Worm (Caenorhabditis elegans) whole organism, L4 larva: ENCODE data around the gene fubl-2.

Experiments used
- F10B5.3 ChIP-seq: sonication (generic microtip); optimal IDR thresholded peaks from 2 replicates; lab custom pipeline; 2016; ENCODE audit warnings: mild to moderate bottlenecking, missing genetic modification characterization, missing compliant biosample characterization
- F37D6.2 ChIP-seq: sonication (generic microtip); optimal IDR thresholded peaks from 2 replicates; lab custom pipeline; 2016; ENCODE audit warnings: mild to moderate bottlenecking, missing genetic modification characterization, missing compliant biosample characterization
- F44E2.7 ChIP-seq: fragments of 200-800 bp; sonication (Bioruptor generic); IDR thresholded peaks from 2 replicates; pipeline ENCODE4 v2.1.2; 2022; ENCODE audit warnings: missing genetic modification characterization, missing compliant biosample characterization
- F49E8.2 ChIP-seq: sonication (generic microtip); optimal IDR thresholded peaks from 2 replicates; lab custom pipeline; 2016; ENCODE audit warnings: missing compliant biosample characterization, mild to moderate bottlenecking, missing genetic modification characterization, borderline replicate concordance
- T20F7.1 ChIP-seq: fragments of 200-800 bp; sonication (Bioruptor generic); optimal IDR thresholded peaks from 2 replicates; lab custom pipeline; 2018; ENCODE audit warnings: mild to moderate bottlenecking, missing genetic modification characterization, missing compliant biosample characterization
- Y105C5A.15 ChIP-seq: fragments of 200-800 bp; sonication (Bioruptor generic); IDR thresholded peaks from 2 replicates; pipeline ENCODE4 v1.3.6; 2022; ENCODE audit warnings: missing genetic modification characterization, missing compliant biosample characterization
- Y5F2A.4 ChIP-seq: fragments of 200-800 bp; sonication (Bioruptor generic); optimal IDR thresholded peaks from 2 replicates; lab custom pipeline; 2018; ENCODE audit warnings: mild to moderate bottlenecking, missing genetic modification characterization, missing compliant biosample characterization
- ZK337.2 ChIP-seq: fragments of 200-800 bp; sonication (Bioruptor generic); IDR thresholded peaks from 2 replicates; pipeline ENCODE4 v1.3.6; 2022; ENCODE audit warnings: missing genetic modification reagents, missing genetic modification characterization, missing compliant biosample characterization
- aha-1 ChIP-seq: fragments of 150-350 bp; peaks from one replicate; lab custom pipeline; 2014; ENCODE audit warnings: missing biosample characterization, missing genetic modification characterization
- aly-2 ChIP-seq: sonication (generic microtip); optimal IDR thresholded peaks from 2 replicates; lab custom pipeline; 2018; ENCODE audit warnings: missing biosample characterization, missing genetic modification characterization
- ceh-32 ChIP-seq: sonication (generic microtip); optimal IDR thresholded peaks from 2 replicates; lab custom pipeline; 2016; ENCODE audit warnings: mild to moderate bottlenecking, missing genetic modification characterization, missing compliant biosample characterization; ENCODE audit not compliant: poor library complexity
- ceh-44 ChIP-seq: fragments of 200-800 bp; sonication (Bioruptor generic); IDR thresholded peaks from 2 replicates; pipeline ENCODE4 v1.3.6; 2022; ENCODE audit warnings: missing genetic modification reagents, missing genetic modification characterization, missing compliant biosample characterization
- cey-2 ChIP-seq: sonication (generic microtip); optimal IDR thresholded peaks from 3 replicates; lab custom pipeline; 2017; ENCODE audit warnings: missing genetic modification characterization, mild to moderate bottlenecking, missing compliant biosample characterization, antibody characterized with exemption, borderline replicate concordance; ENCODE audit not compliant: insufficient read depth
- ctbp-1 ChIP-seq: fragments of 200-800 bp; sonication (Bioruptor generic); IDR thresholded peaks from 2 replicates; pipeline ENCODE4 v1.3.6; 2022; ENCODE audit warnings: missing genetic modification reagents, missing genetic modification characterization, missing compliant biosample characterization
- daf-16 ChIP-seq, 3 experiments: sonication (generic microtip); optimal IDR thresholded peaks; 2 replicates each; lab custom pipeline; 2016 to 2017; ENCODE audit warnings: missing genetic modification characterization in 3 of 3, missing genetic modification reagents in 3 of 3, mild to moderate bottlenecking in 2 of 3, missing compliant biosample characterization in 2 of 3, missing biosample characterization in 1 of 3, moderate library complexity in 1 of 3
- dmd-8 ChIP-seq: fragments of 200-800 bp; sonication (Bioruptor generic); IDR thresholded peaks from 2 replicates; pipeline ENCODE4 v1.3.6; 2022; ENCODE audit warnings: missing genetic modification characterization, missing compliant biosample characterization
- dmd-9 ChIP-seq: fragments of 200-800 bp; sonication (Bioruptor generic); IDR thresholded peaks from 2 replicates; pipeline ENCODE4 v1.3.6; 2022; ENCODE audit warnings: missing genetic modification reagents, missing genetic modification characterization, missing compliant biosample characterization
- dpl-1 ChIP-seq: fragments of 150-350 bp; optimal IDR thresholded peaks from 2 replicates; lab custom pipeline; 2014; ENCODE audit warnings: missing biosample characterization, missing genetic modification reagents, missing genetic modification characterization
- dve-1 ChIP-seq: sonication (generic microtip); optimal IDR thresholded peaks from 2 replicates; lab custom pipeline; 2017; ENCODE audit warnings: antibody characterized with exemption, mild to moderate bottlenecking, missing genetic modification characterization, missing compliant biosample characterization; ENCODE audit not compliant: insufficient read depth
- egl-27 ChIP-seq: sonication (generic microtip); optimal IDR thresholded peaks from 3 replicates; lab custom pipeline; 2017; ENCODE audit warnings: missing biosample characterization, missing genetic modification reagents, missing genetic modification characterization
- egl-43 ChIP-seq: fragments of 200-800 bp; sonication (Bioruptor generic); IDR thresholded peaks from 2 replicates; pipeline ENCODE4 v1.3.6; 2022; ENCODE audit warnings: missing genetic modification reagents, missing genetic modification characterization, missing compliant biosample characterization
- fkh-10 ChIP-seq: fragments of 150-350 bp; optimal IDR thresholded peaks from 2 replicates; lab custom pipeline; 2014; ENCODE audit warnings: missing biosample characterization, missing genetic modification reagents, missing genetic modification characterization
- fos-1 ChIP-seq: fragments of 150-350 bp; optimal IDR thresholded peaks from 2 replicates; lab custom pipeline; 2014; ENCODE audit warnings: missing biosample characterization, missing genetic modification characterization
- gei-8 ChIP-seq: fragments of 200-800 bp; sonication (Bioruptor generic); optimal IDR thresholded peaks from 2 replicates; lab custom pipeline; 2018; ENCODE audit warnings: mild to moderate bottlenecking, missing genetic modification characterization, missing compliant biosample characterization
- hmg-1.1 ChIP-seq: fragments of 200-800 bp; sonication (Bioruptor generic); IDR thresholded peaks from 2 replicates; pipeline ENCODE4 v1.3.6; 2022; ENCODE audit warnings: missing genetic modification reagents, missing genetic modification characterization, missing compliant biosample characterization
- jun-1 ChIP-seq: fragments of 150-350 bp; optimal IDR thresholded peaks from 2 replicates; lab custom pipeline; 2014; ENCODE audit warnings: missing biosample characterization, missing genetic modification reagents, missing genetic modification characterization
- lin-1 ChIP-seq: fragments of 200-800 bp; sonication (Bioruptor generic); IDR thresholded peaks from 2 replicates; pipeline ENCODE4 v1.3.6; 2022; ENCODE audit warnings: missing genetic modification reagents, missing genetic modification characterization, missing compliant biosample characterization
- lin-13 ChIP-seq: fragments of 150-350 bp; optimal IDR thresholded peaks from 2 replicates; lab custom pipeline; 2014; ENCODE audit warnings: missing biosample characterization, missing genetic modification reagents, missing genetic modification characterization
- lin-15B ChIP-seq: fragments of 150-350 bp; sonication (generic microtip); optimal IDR thresholded peaks from 3 replicates; lab custom pipeline; 2014; ENCODE audit warnings: missing biosample characterization, missing genetic modification characterization
- lsy-2 ChIP-seq, 2 experiments: fragments of 150-350 bp in 1 of 2; sonication (generic microtip) in 1 of 2; optimal IDR thresholded peaks; 2 replicates each; lab custom pipeline; 2014 to 2017; ENCODE audit warnings: missing biosample characterization in 2 of 2, missing genetic modification characterization in 2 of 2
- mdl-1 ChIP-seq, 2 experiments: fragments of 150-350 bp in 1 of 2; sonication (generic microtip) in 1 of 2; optimal IDR thresholded peaks; 2 replicates each; lab custom pipeline; 2014 to 2017; ENCODE audit warnings: missing biosample characterization in 2 of 2, missing genetic modification characterization in 2 of 2
- mdt-29 ChIP-seq: fragments of 200-800 bp; sonication (Bioruptor generic); IDR thresholded peaks from 2 replicates; pipeline ENCODE4 v1.3.6; 2022; ENCODE audit warnings: missing genetic modification reagents, missing genetic modification characterization, missing compliant biosample characterization
- mes-2 ChIP-seq: sonication (generic microtip); optimal IDR thresholded peaks from 2 replicates; lab custom pipeline; 2016; ENCODE audit warnings: missing genotype, mild to moderate bottlenecking, missing genetic modification characterization, missing compliant biosample characterization; ENCODE audit not compliant: poor library complexity, severe bottlenecking
- nhr-11 ChIP-seq: fragments of 150-350 bp; optimal IDR thresholded peaks from 2 replicates; lab custom pipeline; 2014; ENCODE audit warnings: missing biosample characterization, missing genetic modification characterization
- nhr-25 ChIP-seq: sonication (generic microtip); optimal IDR thresholded peaks from 2 replicates; lab custom pipeline; 2017; ENCODE audit warnings: missing genetic modification characterization, mild to moderate bottlenecking, missing compliant biosample characterization, antibody characterized with exemption, moderate library complexity, borderline replicate concordance; ENCODE audit not compliant: insufficient read depth
- nhr-28 ChIP-seq: fragments of 150-350 bp; optimal IDR thresholded peaks from 2 replicates; lab custom pipeline; 2014; ENCODE audit warnings: missing biosample characterization, missing genetic modification characterization
- nhr-42 ChIP-seq: fragments of 200-800 bp; sonication (Bioruptor generic); IDR thresholded peaks from 2 replicates; pipeline ENCODE4 v1.3.6; 2022; ENCODE audit warnings: missing genetic modification characterization, missing compliant biosample characterization
- nhr-48 ChIP-seq: sonication (generic microtip); optimal IDR thresholded peaks from 2 replicates; lab custom pipeline; 2016; ENCODE audit warnings: mild to moderate bottlenecking, missing genetic modification characterization, missing compliant biosample characterization
- nhr-6 ChIP-seq: fragments of 150-350 bp; optimal IDR thresholded peaks from 2 replicates; lab custom pipeline; 2014; ENCODE audit warnings: missing biosample characterization, missing genetic modification characterization
- nhr-76 ChIP-seq: fragments of 150-350 bp; optimal IDR thresholded peaks from 2 replicates; lab custom pipeline; 2014; ENCODE audit warnings: missing biosample characterization, missing genetic modification characterization
- rbr-2 ChIP-seq: sonication (generic microtip); optimal IDR thresholded peaks from 2 replicates; lab custom pipeline; 2016; ENCODE audit warnings: missing genotype, missing genetic modification characterization, missing compliant biosample characterization
- sdz-12 ChIP-seq: fragments of 200-800 bp; sonication (Bioruptor generic); optimal IDR thresholded peaks from 2 replicates; lab custom pipeline; 2018; ENCODE audit warnings: mild to moderate bottlenecking, missing genetic modification characterization, missing compliant biosample characterization
- skn-1 ChIP-seq: fragments of 150-350 bp; optimal IDR thresholded peaks from 2 replicates; lab custom pipeline; 2014; ENCODE audit warnings: missing biosample characterization, missing genetic modification characterization
- spr-3 ChIP-seq: fragments of 200-800 bp; sonication (Bioruptor generic); optimal IDR thresholded peaks from 2 replicates; lab custom pipeline; 2018; ENCODE audit warnings: mild to moderate bottlenecking, missing genetic modification characterization, missing compliant biosample characterization
- tag-97 ChIP-seq: fragments of 200-800 bp; sonication (Bioruptor generic); IDR thresholded peaks from 2 replicates; pipeline ENCODE4 v1.3.6; 2022; ENCODE audit warnings: missing genetic modification characterization, missing compliant biosample characterization
- unc-39 ChIP-seq: sonication (generic microtip); optimal IDR thresholded peaks from 2 replicates; lab custom pipeline; 2017; ENCODE audit warnings: missing biosample characterization, missing genetic modification characterization
- unc-62 ChIP-seq, 3 experiments: fragments of 150-350 bp in 1 of 3; sonication (generic microtip); optimal IDR thresholded peaks in 2 of 3; peaks in 1 of 3; 1 replicate in 1 of 3; 2 replicates in 2 of 3; lab custom pipeline; 2014 to 2017; ENCODE audit warnings: missing biosample characterization in 3 of 3, missing genetic modification characterization in 3 of 3, missing genetic modification reagents in 3 of 3, missing genotype in 1 of 3
- vab-7 ChIP-seq: fragments of 200-800 bp; sonication (Bioruptor generic); IDR thresholded peaks from 2 replicates; pipeline ENCODE4 v1.3.6; 2022; ENCODE audit warnings: missing genetic modification reagents, missing genetic modification characterization, missing compliant biosample characterization
- zfp-2 ChIP-seq: sonication (generic microtip); optimal IDR thresholded peaks from 2 replicates; lab custom pipeline; 2016; ENCODE audit warnings: mild to moderate bottlenecking, missing genetic modification characterization, missing compliant biosample characterization
- zip-2 ChIP-seq: fragments of 150-350 bp; optimal IDR thresholded peaks from 2 replicates; lab custom pipeline; 2014; ENCODE audit warnings: missing biosample characterization, missing genetic modification characterization

Gene fubl-2

ce11 chrIII:7068520-7069113, 18.9 kb downstream of the fubl-2 start, which contains the start of the genes ubc-18 and R01H2.8:
Gene ubc-18, minus strand, starts transcription at chrIII:7068570.
Gene R01H2.8, plus strand, starts transcription at chrIII:7069063.
- TF ChIP-seq F49E8.2 (no peak), daf-16 (GFP tag; optimal IDR thresholded peaks at IDR 0.05; lab: Kevin White, UChicago) (no peak), daf-16 (tag; optimal IDR thresholded peaks at IDR 0.05; lab: Kevin White, UChicago) (peak; percentile 48), nhr-76 (no peak), dmd-9 (GFP tag; lab: Robert Waterston, UW) (no peak), mdt-29 (no peak), cey-2 (tag; lab: Kevin White, UChicago) (no peak), lin-15B (no peak), T20F7.1 (GFP tag; lab: Kevin White, UChicago) (peak; percentile 20), spr-3 (GFP tag; lab: Kevin White, UChicago) (no peak), nhr-42 (GFP tag; lab: Robert Waterston, UW) (no peak), lsy-2 (tag; optimal IDR thresholded peaks at IDR 0.05; lab: Kevin White, UChicago) (peak in 1 of 2 experiments; percentile 63), rbr-2 (no peak), jun-1 (no peak), dve-1 (tag; lab: Kevin White, UChicago) (no peak), lin-13 (no peak), mdl-1 (tag; optimal IDR thresholded peaks at IDR 0.05; lab: Kevin White, UChicago) (no peak), sdz-12 (GFP tag; lab: Kevin White, UChicago) (no peak), F44E2.7 (no peak), zfp-2 (no peak), Y5F2A.4 (GFP tag; lab: Kevin White, UChicago) (no peak), ctbp-1 (GFP tag; lab: Robert Waterston, UW) (no peak), fos-1 (no peak), mes-2 (peak; percentile 62), tag-97 (GFP tag; lab: Robert Waterston, UW) (no peak), ceh-44 (no peak), dmd-8 (GFP tag; lab: Robert Waterston, UW) (no peak), Y105C5A.15 (GFP tag; lab: Robert Waterston, UW) (no peak), nhr-11 (tag; lab: Kevin White, UChicago) (no peak), unc-39 (tag; lab: Kevin White, UChicago) (no peak), egl-43 (GFP tag; lab: Robert Waterston, UW) (no peak), aly-2 (tag; lab: Kevin White, UChicago) (no peak), aha-1 (tag; lab: Kevin White, UChicago) (no peak), dpl-1 (GFP tag; lab: Kevin White, UChicago) (peak; percentile 91), nhr-25 (no peak), gei-8 (GFP tag; lab: Kevin White, UChicago) (no peak), vab-7 (GFP tag; lab: Robert Waterston, UW) (no peak), hmg-1.1 (GFP tag; lab: Robert Waterston, UW) (no peak), zip-2 (no peak), lin-1 (GFP tag; lab: Robert Waterston, UW) (no peak), egl-27 (tag; lab: Kevin White, UChicago) (no peak), F10B5.3 (tag; lab: Kevin White, UChicago) (no peak), nhr-28 (no peak), fkh-10 (GFP tag; lab: Kevin White, UChicago) (no peak), nhr-48 (tag; lab: Kevin White, UChicago) (no peak), F37D6.2 (tag; lab: Kevin White, UChicago) (no peak), ZK337.2 (GFP tag; lab: Robert Waterston, UW) (no peak), skn-1 (tag; lab: Kevin White, UChicago) (no peak), unc-62 (GFP tag; optimal IDR thresholded peaks at IDR 0.05 in 1 of 2; lab: Kevin White, UChicago) (no peak), unc-62 (tag; optimal IDR thresholded peaks at IDR 0.05; lab: Kevin White, UChicago) (no peak), nhr-6 (tag; lab: Kevin White, UChicago) (no peak), ceh-32 (no peak)
